Worm (Caenorhabditis elegans) whole organism, mixed stage, embryonic: Measurements from ENCODE around the gene pyc-1.

ENCODE experiments used
- M03D4.4 ChIP-seq: sonication (generic microtip); optimal IDR thresholded peaks from 2 replicates; lab custom pipeline; 2017; ENCODE audit warnings: mild to moderate bottlenecking, missing genetic modification characterization, missing compliant biosample characterization
- bed-3 ChIP-seq: fragments of 200-800 bp; sonication (Bioruptor generic); optimal IDR thresholded peaks from 3 replicates; lab custom pipeline; 2018; ENCODE audit warnings: mild to moderate bottlenecking, missing genetic modification characterization, moderate library complexity, missing compliant biosample characterization
- blmp-1 ChIP-seq: fragments of 150-350 bp; optimal IDR thresholded peaks from 2 replicates; lab custom pipeline; 2014; ENCODE audit warnings: missing biosample characterization, missing genetic modification characterization
- ceh-39 ChIP-seq: fragments of 150-350 bp; optimal IDR thresholded peaks from 2 replicates; lab custom pipeline; 2014; ENCODE audit warnings: missing biosample characterization, missing genetic modification characterization
- ceh-43 ChIP-seq: fragments of 200-800 bp; sonication (Bioruptor generic); optimal IDR thresholded peaks from 2 replicates; lab custom pipeline; 2018; ENCODE audit warnings: mild to moderate bottlenecking, missing genetic modification characterization, moderate library complexity, missing compliant biosample characterization
- ceh-83 ChIP-seq: fragments of 200-800 bp; sonication (Bioruptor generic); optimal IDR thresholded peaks from 2 replicates; lab custom pipeline; 2018; ENCODE audit warnings: mild to moderate bottlenecking, missing genetic modification characterization, missing compliant biosample characterization
- ces-1 ChIP-seq: fragments of 150-350 bp; optimal IDR thresholded peaks from 2 replicates; lab custom pipeline; 2014; ENCODE audit warnings: missing biosample characterization, missing genetic modification reagents, missing genetic modification characterization
- elt-1 ChIP-seq: sonication (generic microtip); optimal IDR thresholded peaks from 2 replicates; lab custom pipeline; 2017; ENCODE audit warnings: missing genetic modification characterization, mild to moderate bottlenecking, missing compliant biosample characterization, antibody characterized with exemption, moderate library complexity, borderline replicate concordance; ENCODE audit not compliant: insufficient read depth
- elt-3 ChIP-seq: fragments of 150-350 bp; optimal IDR thresholded peaks from 2 replicates; lab custom pipeline; 2014; ENCODE audit warnings: missing biosample characterization, missing genetic modification characterization
- flh-1 ChIP-seq: fragments of 200-800 bp; sonication (Bioruptor generic); optimal IDR thresholded peaks from 2 replicates; lab custom pipeline; 2018; ENCODE audit warnings: mild to moderate bottlenecking, missing genetic modification characterization, moderate library complexity, missing compliant biosample characterization
- ham-2 ChIP-seq: fragments of 200-800 bp; sonication (Bioruptor generic); optimal IDR thresholded peaks from 2 replicates; lab custom pipeline; 2018; ENCODE audit warnings: mild to moderate bottlenecking, missing genetic modification characterization, missing compliant biosample characterization
- hlh-1 ChIP-seq: fragments of 150-350 bp; optimal IDR thresholded peaks from 2 replicates; lab custom pipeline; 2014; ENCODE audit warnings: missing biosample characterization, missing genetic modification reagents, missing genetic modification characterization
- lin-13 ChIP-seq: fragments of 150-350 bp; optimal IDR thresholded peaks from 2 replicates; lab custom pipeline; 2014; ENCODE audit warnings: missing biosample characterization, missing genetic modification characterization
- lin-32 ChIP-seq: fragments of 200-800 bp; sonication (Bioruptor generic); optimal IDR thresholded peaks from 2 replicates; lab custom pipeline; 2018; ENCODE audit warnings: mild to moderate bottlenecking, missing genetic modification characterization, missing compliant biosample characterization
- lsy-2 ChIP-seq: fragments of 150-350 bp; optimal IDR thresholded peaks from 2 replicates; lab custom pipeline; 2014; ENCODE audit warnings: missing biosample characterization, missing genetic modification characterization
- mab-5 ChIP-seq: fragments of 150-350 bp; optimal IDR thresholded peaks from 2 replicates; lab custom pipeline; 2014; ENCODE audit warnings: missing biosample characterization, missing genetic modification characterization
- mep-1 ChIP-seq: fragments of 150-350 bp; optimal IDR thresholded peaks from 2 replicates; lab custom pipeline; 2017; ENCODE audit warnings: missing biosample characterization, missing genetic modification reagents, missing genetic modification characterization, inconsistent platforms
- mls-2 ChIP-seq: sonication (generic microtip); optimal IDR thresholded peaks from 2 replicates; lab custom pipeline; 2016; ENCODE audit warnings: mild to moderate bottlenecking, missing genetic modification characterization, moderate library complexity, missing compliant biosample characterization
- nhr-12 ChIP-seq: fragments of 150-350 bp; optimal IDR thresholded peaks from 2 replicates; lab custom pipeline; 2014; ENCODE audit warnings: missing biosample characterization, missing genetic modification characterization
- nhr-237 ChIP-seq: fragments of 150-350 bp; optimal IDR thresholded peaks from 2 replicates; lab custom pipeline; 2014; ENCODE audit warnings: missing biosample characterization, missing genetic modification characterization
- nhr-28 ChIP-seq: fragments of 150-350 bp; optimal IDR thresholded peaks from 2 replicates; lab custom pipeline; 2014; ENCODE audit warnings: missing biosample characterization, missing genetic modification characterization
- sem-2 ChIP-seq: fragments of 200-800 bp; sonication (Bioruptor generic); optimal IDR thresholded peaks from 2 replicates; lab custom pipeline; 2018; ENCODE audit warnings: mild to moderate bottlenecking, missing genetic modification characterization, missing compliant biosample characterization
- sptf-1 ChIP-seq: sonication (generic microtip); optimal IDR thresholded peaks from 2 replicates; lab custom pipeline; 2017; ENCODE audit warnings: mild to moderate bottlenecking, missing genetic modification characterization, moderate library complexity, missing compliant biosample characterization
- tbx-8 ChIP-seq: fragments of 200-800 bp; sonication (Bioruptor generic); optimal IDR thresholded peaks from 2 replicates; lab custom pipeline; 2018; ENCODE audit warnings: mild to moderate bottlenecking, missing genetic modification characterization, moderate library complexity, missing compliant biosample characterization
- unc-120 ChIP-seq: sonication (generic microtip); optimal IDR thresholded peaks from 2 replicates; lab custom pipeline; 2017; ENCODE audit warnings: missing genetic modification characterization, missing compliant biosample characterization; ENCODE audit not compliant: poor library complexity, severe bottlenecking
- unc-39 ChIP-seq: fragments of 150-350 bp; optimal IDR thresholded peaks from 2 replicates; lab custom pipeline; 2014; ENCODE audit warnings: missing biosample characterization, missing genetic modification characterization
- unc-62 ChIP-seq: fragments of 150-350 bp; optimal IDR thresholded peaks from 2 replicates; lab custom pipeline; 2014; ENCODE audit warnings: missing biosample characterization, missing genetic modification reagents, missing genetic modification characterization
- zip-8 ChIP-seq: fragments of 150-350 bp; optimal IDR thresholded peaks from 2 replicates; lab custom pipeline; 2014; ENCODE audit warnings: missing biosample characterization, missing genetic modification characterization
- ztf-11 ChIP-seq: fragments of 150-350 bp; optimal IDR thresholded peaks from 2 replicates; lab custom pipeline; 2014; ENCODE audit warnings: missing biosample characterization, missing genetic modification characterization

pyc-1 gene

ce11 chrV:11820551-11820950, 1.8 kb downstream of the pyc-1 start:
- TF ChIP-seq hlh-1: no peak
- TF ChIP-seq mab-5: no peak

- TF ChIP-seq flh-1 (GFP tag; lab: Kevin White, UChicago): no peak
- no peak for TF ChIP-seq unc-62
- TF ChIP-seq sptf-1 (tag; lab: Kevin White, UChicago): no peak
- TF ChIP-seq elt-3 (tag; lab: Kevin White, UChicago): no peak
- no peak for TF ChIP-seq ham-2 (GFP tag; lab: Kevin White, UChicago)
- no peak for TF ChIP-seq lin-13 (tag; lab: Kevin White, UChicago)
- TF ChIP-seq ceh-43 (GFP tag; lab: Kevin White, UChicago): no peak
- TF ChIP-seq mls-2 (tag; lab: Kevin White, UChicago): no peak
Measured at ce11 chrV:11819451-11819850, 2.9 kb downstream of the pyc-1 start.

ce11 chrV:11818786-11819185, 3.5 kb downstream of the pyc-1 start:
- TF ChIP-seq ces-1 (GFP tag; lab: Kevin White, UChicago): no peak
- TF ChIP-seq mep-1: no peak
- no peak for TF ChIP-seq ztf-11
- no peak for TF ChIP-seq sem-2 (GFP tag; lab: Kevin White, UChicago)
- TF ChIP-seq tbx-8 (GFP tag; lab: Kevin White, UChicago): no peak
- TF ChIP-seq bed-3: no peak
- no peak for TF ChIP-seq flh-1 (GFP tag; lab: Kevin White, UChicago)
- no peak for TF ChIP-seq ceh-43 (GFP tag; lab: Kevin White, UChicago)
- TF ChIP-seq nhr-12 (tag; lab: Kevin White, UChicago): no peak
- TF ChIP-seq ham-2 (GFP tag; lab: Kevin White, UChicago): no peak
- TF ChIP-seq ceh-83: no peak
- TF ChIP-seq elt-3 (tag; lab: Kevin White, UChicago): no peak
- TF ChIP-seq ceh-39: no peak
- TF ChIP-seq unc-120 (tag; lab: Kevin White, UChicago): no peak
- TF ChIP-seq hlh-1: no peak

- TF ChIP-seq mab-5 (no peak), ham-2 (GFP tag; lab: Kevin White, UChicago) (no peak), ztf-11 (no peak), mep-1 (no peak), ceh-43 (GFP tag; lab: Kevin White, UChicago) (no peak), ceh-39 (no peak), nhr-237 (tag; lab: Kevin White, UChicago) (no peak), unc-120 (tag; lab: Kevin White, UChicago) (no peak), elt-1 (no peak), lsy-2 (tag; lab: Kevin White, UChicago) (no peak)
Measured at ce11 chrV:11818064-11818463, 4.3 kb downstream of the pyc-1 start.

- TF ChIP-seq lsy-2 (tag; lab: Kevin White, UChicago) (no peak), lin-13 (tag; lab: Kevin White, UChicago) (no peak), hlh-1 (no peak), flh-1 (GFP tag; lab: Kevin White, UChicago) (no peak), ceh-39 (no peak), ceh-83 (no peak), unc-62 (no peak), mab-5 (no peak), bed-3 (no peak), blmp-1 (no peak), nhr-28 (tag; lab: Kevin White, UChicago) (no peak), zip-8 (no peak), mep-1 (no peak), M03D4.4 (tag; lab: Kevin White, UChicago) (no peak), ztf-11 (no peak), lin-32 (GFP tag; lab: Kevin White, UChicago) (no peak), unc-39 (tag; lab: Kevin White, UChicago) (no peak)
- TF ChIP-seq, all 35 proteins: peak for 0
Measured at ce11 chrV:11817263-11817726, 5.0 kb downstream of the pyc-1 start.

- TF ChIP-seq nhr-12 (tag; lab: Kevin White, UChicago): no peak
- no peak for TF ChIP-seq ceh-39
Measured at ce11 chrV:11815566-11815965, 6.8 kb downstream of the pyc-1 start.
